Worm (Caenorhabditis elegans) whole organism, L3 larva: ENCODE measurements around the gene perm-1.

Experiments used
- R02D3.7 ChIP-seq: fragments of 150-350 bp; optimal IDR thresholded peaks from 2 replicates; lab custom pipeline; 2014; ENCODE audit warnings: missing biosample characterization, missing genetic modification characterization
- ZK546.5 ChIP-seq: sonication (generic microtip); optimal IDR thresholded peaks from 2 replicates; lab custom pipeline; 2017; ENCODE audit warnings: missing biosample characterization, missing genetic modification characterization
- aly-2 ChIP-seq: fragments of 150-350 bp; optimal IDR thresholded peaks from 2 replicates; lab custom pipeline; 2014; ENCODE audit warnings: missing biosample characterization, missing genetic modification characterization
- ceh-16 ChIP-seq: sonication (generic microtip); optimal IDR thresholded peaks from 2 replicates; lab custom pipeline; 2017; ENCODE audit warnings: missing biosample characterization, missing genetic modification characterization
- ceh-82 ChIP-seq: fragments of 150-350 bp; optimal IDR thresholded peaks from 2 replicates; lab custom pipeline; 2014; ENCODE audit warnings: missing biosample characterization, missing genetic modification characterization
- egl-27 ChIP-seq: sonication (generic microtip); optimal IDR thresholded peaks from 4 replicates; lab custom pipeline; 2017; ENCODE audit warnings: missing biosample characterization, missing genetic modification reagents, missing genetic modification characterization
- egl-5 ChIP-seq: fragments of 150-350 bp; optimal IDR thresholded peaks from 2 replicates; lab custom pipeline; 2017; ENCODE audit warnings: missing biosample characterization, missing genetic modification reagents, missing genetic modification characterization, inconsistent platforms
- elt-1 ChIP-seq: fragments of 150-350 bp; optimal IDR thresholded peaks from 2 replicates; lab custom pipeline; 2014; ENCODE audit warnings: missing biosample characterization, missing genetic modification characterization
- elt-2 ChIP-seq: sonication (generic microtip); optimal IDR thresholded peaks from 2 replicates; lab custom pipeline; 2016; ENCODE audit warnings: missing genetic modification reagents, mild to moderate bottlenecking, missing genetic modification characterization, missing compliant biosample characterization
- eor-1 ChIP-seq, 2 experiments: fragments of 150-350 bp; optimal IDR thresholded peaks; 2 replicates each; lab custom pipeline; 2014 to 2018; ENCODE audit warnings: missing biosample characterization in 2 of 2, missing genetic modification characterization in 2 of 2
- fkh-10 ChIP-seq: sonication (generic microtip); optimal IDR thresholded peaks from 2 replicates; lab custom pipeline; 2017; ENCODE audit warnings: missing biosample characterization, missing genetic modification reagents, missing genetic modification characterization
- fkh-2 ChIP-seq: fragments of 150-350 bp; optimal IDR thresholded peaks from 2 replicates; lab custom pipeline; 2014; ENCODE audit warnings: missing biosample characterization, missing genetic modification reagents, missing genetic modification characterization
- fos-1 ChIP-seq: fragments of 150-350 bp; optimal IDR thresholded peaks from 2 replicates; lab custom pipeline; 2014; ENCODE audit warnings: missing biosample characterization, missing genetic modification characterization
- hmg-11 ChIP-seq: sonication (generic microtip); optimal IDR thresholded peaks from 2 replicates; lab custom pipeline; 2016; ENCODE audit warnings: missing genetic modification characterization, missing compliant biosample characterization
- lin-15B ChIP-seq: fragments of 150-350 bp; optimal IDR thresholded peaks from 2 replicates; lab custom pipeline; 2014; ENCODE audit warnings: missing biosample characterization, missing genetic modification characterization
- lin-39 ChIP-seq: fragments of 150-350 bp; optimal IDR thresholded peaks from 2 replicates; lab custom pipeline; 2018; ENCODE audit warnings: missing biosample characterization, missing genetic modification reagents, missing genetic modification characterization
- mdl-1 ChIP-seq: fragments of 150-350 bp; optimal IDR thresholded peaks from 2 replicates; lab custom pipeline; 2014; ENCODE audit warnings: missing biosample characterization, missing genetic modification characterization
- mml-1 ChIP-seq: fragments of 150-350 bp; sonication (generic microtip); optimal IDR thresholded peaks from 3 replicates; lab custom pipeline; 2014; ENCODE audit warnings: missing biosample characterization, missing genetic modification characterization
- nfya-1 ChIP-seq: sonication (generic microtip); optimal IDR thresholded peaks from 2 replicates; lab custom pipeline; 2017; ENCODE audit warnings: missing genetic modification characterization, mild to moderate bottlenecking, missing compliant biosample characterization, antibody characterized with exemption, moderate library complexity; ENCODE audit not compliant: insufficient read depth
- nhr-11 ChIP-seq: fragments of 150-350 bp; optimal IDR thresholded peaks from 2 replicates; lab custom pipeline; 2014; ENCODE audit warnings: missing biosample characterization, missing genetic modification characterization
- nhr-12 ChIP-seq: fragments of 150-350 bp; optimal IDR thresholded peaks from 2 replicates; lab custom pipeline; 2014; ENCODE audit warnings: missing biosample characterization, missing genetic modification characterization
- nhr-23 ChIP-seq: fragments of 150-350 bp; optimal IDR thresholded peaks from 2 replicates; lab custom pipeline; 2014; ENCODE audit warnings: missing biosample characterization, missing genetic modification reagents, missing genetic modification characterization
- nhr-237 ChIP-seq: fragments of 150-350 bp; optimal IDR thresholded peaks from 2 replicates; lab custom pipeline; 2014; ENCODE audit warnings: missing biosample characterization, missing genetic modification characterization
- nhr-25 ChIP-seq: sonication (generic microtip); optimal IDR thresholded peaks from 2 replicates; lab custom pipeline; 2017; ENCODE audit warnings: missing biosample characterization, missing genetic modification characterization
- nhr-28 ChIP-seq: fragments of 150-350 bp; optimal IDR thresholded peaks from 2 replicates; lab custom pipeline; 2014; ENCODE audit warnings: missing biosample characterization, missing genetic modification characterization
- nhr-67 ChIP-seq: fragments of 150-350 bp; optimal IDR thresholded peaks from 2 replicates; lab custom pipeline; 2014; ENCODE audit warnings: missing biosample characterization, missing genetic modification characterization
- nhr-76 ChIP-seq: fragments of 150-350 bp; sonication (generic microtip); optimal IDR thresholded peaks from 5 replicates; lab custom pipeline; 2014; ENCODE audit warnings: missing biosample characterization, missing genetic modification characterization
- nhr-77 ChIP-seq: fragments of 150-350 bp; optimal IDR thresholded peaks from 2 replicates; lab custom pipeline; 2014; ENCODE audit warnings: missing biosample characterization, missing genetic modification characterization
- pqm-1 ChIP-seq: fragments of 150-350 bp; optimal IDR thresholded peaks from 2 replicates; lab custom pipeline; 2017; ENCODE audit warnings: missing biosample characterization, missing genetic modification characterization, inconsistent platforms
- tbx-2 ChIP-seq: sonication (generic microtip); optimal IDR thresholded peaks from 2 replicates; lab custom pipeline; 2016; ENCODE audit warnings: mild to moderate bottlenecking, missing genetic modification characterization, missing compliant biosample characterization
- zag-1 ChIP-seq: fragments of 150-350 bp; optimal IDR thresholded peaks from 2 replicates; lab custom pipeline; 2014; ENCODE audit warnings: missing biosample characterization, missing genetic modification characterization
- ztf-11 ChIP-seq: fragments of 150-350 bp; optimal IDR thresholded peaks from 2 replicates; lab custom pipeline; 2014; ENCODE audit warnings: missing biosample characterization, missing genetic modification characterization
- ztf-4 ChIP-seq: fragments of 150-350 bp; optimal IDR thresholded peaks from 2 replicates; lab custom pipeline; 2014; ENCODE audit warnings: missing biosample characterization, missing genetic modification characterization

perm-1 gene

ce11 chrII:7901990-7902389 lies 21.4 kb downstream of the perm-1 start:
- TF ChIP-seq elt-2 (tag; lab: Kevin White, UChicago) (no peak), ceh-82 (no peak), tbx-2 (tag; lab: Kevin White, UChicago) (no peak), aly-2 (tag; lab: Kevin White, UChicago) (no peak), nhr-28 (no peak), zag-1 (tag; lab: Kevin White, UChicago) (no peak), fkh-2 (tag; lab: Kevin White, UChicago) (no peak), ztf-4 (tag; lab: Kevin White, UChicago) (no peak), nhr-12 (tag; lab: Kevin White, UChicago) (no peak)

ce11 chrII:7907539-7907997 lies 27.0 kb downstream of the perm-1 start, which contains the start of gene best-23:
Gene best-23 (minus strand): TSS chrII:7907589.
- TF ChIP-seq nhr-237 (tag; lab: Kevin White, UChicago) (no peak), nfya-1 (tag; lab: Kevin White, UChicago) (peak; percentile 9)

ce11 chrII:7911015-7911414 lies 30.4 kb downstream of the perm-1 start, which contains the start of gene ZK675.4:
Gene ZK675.4 (plus strand): TSS chrII:7911315.
- TF ChIP-seq ceh-82 = no peak
- no peak for TF ChIP-seq ztf-11 (tag; lab: Kevin White, UChicago)
- no peak for TF ChIP-seq R02D3.7 (tag; lab: Kevin White, UChicago)
- TF ChIP-seq fkh-10 = no peak
- no peak for TF ChIP-seq egl-27 (tag; lab: Kevin White, UChicago)
- TF ChIP-seq nhr-77 (tag; lab: Kevin White, UChicago) = no peak
- TF ChIP-seq nhr-28 = no peak
- TF ChIP-seq ZK546.5 (tag; lab: Kevin White, UChicago) = no peak

ce11 chrII:7920178-7920577 lies 39.6 kb downstream of the perm-1 start:
- TF ChIP-seq ceh-82 (no peak), fkh-10 (peak; percentile 93)

- TF ChIP-seq nhr-77 (tag; lab: Kevin White, UChicago) = no peak
- TF ChIP-seq fkh-10 = peak; percentile 76
Measured at ce11 chrII:7921155-7921554, 40.5 kb downstream of the perm-1 start.

ce11 chrII:7928600-7928999 lies 48.0 kb downstream of the perm-1 start, which contains the start of gene spv-1:
Gene spv-1 (minus strand): TSS chrII:7928700.
- no peak for TF ChIP-seq nhr-67 (tag; lab: Kevin White, UChicago)
- no peak for TF ChIP-seq nhr-23 (tag; lab: Kevin White, UChicago)
- TF ChIP-seq lin-39 (tag; lab: Kevin White, UChicago) = no peak
- no peak for TF ChIP-seq ceh-16 (tag; lab: Kevin White, UChicago)
- TF ChIP-seq mdl-1 = no peak
- no peak for TF ChIP-seq fos-1 (tag; lab: Kevin White, UChicago)
- no peak for TF ChIP-seq ztf-11 (tag; lab: Kevin White, UChicago)
- no peak for TF ChIP-seq nhr-11
- no peak for TF ChIP-seq egl-5
- no peak for TF ChIP-seq lin-15B
- no peak for TF ChIP-seq pqm-1 (tag; lab: Kevin White, UChicago)
- no peak for TF ChIP-seq nhr-12 (tag; lab: Kevin White, UChicago)
- TF ChIP-seq ZK546.5 (tag; lab: Kevin White, UChicago) = no peak
- no peak for TF ChIP-seq elt-1 (tag; lab: Kevin White, UChicago)
- no peak for TF ChIP-seq mml-1 (tag; lab: Kevin White, UChicago)
- TF ChIP-seq eor-1 (tag; optimal IDR thresholded peaks at IDR 0.05; lab: Kevin White, UChicago) = no peak
- no peak for TF ChIP-seq aly-2 (tag; lab: Kevin White, UChicago)
- TF ChIP-seq hmg-11 = no peak

ce11 chrII:7930671-7931070 lies 50.1 kb downstream of the perm-1 start:
- no peak for TF ChIP-seq nhr-12 (tag; lab: Kevin White, UChicago)
- no peak for TF ChIP-seq egl-27 (tag; lab: Kevin White, UChicago)
- no peak for TF ChIP-seq nhr-77 (tag; lab: Kevin White, UChicago)
- TF ChIP-seq nhr-23 (tag; lab: Kevin White, UChicago) = no peak
- TF ChIP-seq ZK546.5 (tag; lab: Kevin White, UChicago) = no peak
- TF ChIP-seq nhr-25 = peak; percentile 75
- TF ChIP-seq nhr-76 (tag; lab: Kevin White, UChicago) = no peak
- TF ChIP-seq hmg-11 = no peak
- no peak for TF ChIP-seq nhr-11
- TF ChIP-seq elt-1 (tag; lab: Kevin White, UChicago) = peak; percentile 25
